Fruit fly (Drosophila melanogaster): ENCODE results near the gene vig2.
"Not testable (repeated sequence)": the region's sequence is repeated elsewhere in the genome, so short reads cannot be mapped to it uniquely, and the experiment has no call there.

Gene vig2

dm6 chr3R:25127231-25127689 lies 4.1 kb downstream of the vig2 start, which contains the start of the genes Mocs2A, Mocs2B and Clbn:
Gene Mocs2A, minus strand, starts transcription at chr3R:25127359.
Gene Mocs2B, minus strand, starts transcription at chr3R:25127359.
Gene Clbn, plus strand, starts transcription at chr3R:25127502.
- no peak for TF ChIP-seq insv (optimal IDR thresholded peaks at IDR 0.05)
- no peak for TF ChIP-seq h (optimal IDR thresholded peaks at IDR 0.05)
- no peak for TF ChIP-seq Sin3A (optimal IDR thresholded peaks at IDR 0.05)
- no peak for TF ChIP-seq ttk (optimal IDR thresholded peaks at IDR 0.05)
- no peak for TF ChIP-seq Myc (optimal IDR thresholded peaks at IDR 0.05)
- no peak for TF ChIP-seq psq (optimal IDR thresholded peaks at IDR 0.05)

DNA sequence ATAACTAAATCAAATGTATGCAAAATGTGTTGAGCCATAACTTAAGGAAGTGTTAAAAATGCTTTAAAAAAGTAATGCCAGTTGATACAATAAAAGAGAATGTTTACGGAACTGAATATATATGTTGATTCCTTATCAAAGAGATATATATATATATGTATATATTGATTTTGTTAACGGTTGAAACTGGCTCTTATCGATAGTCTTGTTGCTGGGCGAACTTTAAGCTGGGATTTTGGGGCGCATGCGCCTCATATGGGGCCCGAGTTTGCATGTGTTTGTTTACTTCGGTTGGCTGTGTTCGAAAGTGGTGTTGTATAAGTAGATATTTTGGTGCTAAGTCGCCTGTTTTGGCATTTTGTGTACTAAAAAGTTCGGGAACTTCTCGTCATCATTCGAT lies 7.9 kb downstream of the vig2 start, which contains the start of gene Bili:
Gene Bili, plus strand, starts transcription at position 265 of the 400 bp plus-strand sequence.
- TF ChIP-seq h, psq, insv (optimal IDR thresholded peaks at IDR 0.05): not testable (repeated sequence)

DNA sequence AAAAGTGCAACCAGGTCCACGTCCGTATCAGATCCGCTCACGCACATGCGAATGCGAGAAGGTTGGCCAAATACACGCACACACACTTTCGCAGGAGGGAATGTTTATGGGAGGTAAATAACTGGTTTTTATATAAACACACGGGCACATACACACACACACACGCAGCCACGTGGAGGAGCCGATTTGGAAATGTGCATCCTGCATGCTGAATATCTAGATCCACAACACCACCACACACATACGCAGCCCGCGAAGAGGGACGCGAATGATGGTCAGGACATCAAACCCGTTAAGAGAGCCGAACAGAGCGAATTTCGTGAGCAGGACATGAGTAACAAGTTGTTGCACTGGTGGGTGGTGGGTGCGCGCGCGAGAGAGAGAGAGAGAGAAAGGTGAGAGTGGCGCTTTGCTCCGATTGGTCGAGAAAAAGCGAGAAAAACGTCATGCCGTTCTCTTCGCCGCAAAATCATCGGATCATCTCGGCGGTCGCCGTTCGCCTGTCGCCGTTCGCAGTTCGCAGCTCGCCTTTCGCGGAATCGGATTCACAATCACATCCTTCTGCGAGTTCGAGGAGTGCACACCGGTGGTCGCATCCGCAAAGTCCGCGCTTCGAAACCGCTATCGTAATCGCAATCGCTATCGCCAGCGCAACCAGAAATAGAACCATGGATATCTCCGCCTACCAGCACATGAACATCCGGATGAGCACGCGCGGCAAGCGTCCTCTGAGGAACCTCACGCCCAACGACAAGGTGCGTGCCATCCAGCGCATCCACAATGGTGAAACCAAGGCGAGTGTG lies 14.6 kb downstream of the vig2 start, which contains the start of gene danr:
Gene danr, plus strand, starts transcription at position 508 of the 803 bp plus-strand sequence.
- no peak for TF ChIP-seq ttk (optimal IDR thresholded peaks at IDR 0.05)
- no peak for TF ChIP-seq psq (optimal IDR thresholded peaks at IDR 0.05)
- TF ChIP-seq Sin3A (optimal IDR thresholded peaks at IDR 0.05): no peak
- TF ChIP-seq h (optimal IDR thresholded peaks at IDR 0.05): no peak
- no peak for TF ChIP-seq Myc (optimal IDR thresholded peaks at IDR 0.05)
- TF ChIP-seq insv (optimal IDR thresholded peaks at IDR 0.05): no peak

dm6 chr3R:25152342-25152741 lies 29.2 kb downstream of the vig2 start:
- TF ChIP-seq Myc (optimal IDR thresholded peaks at IDR 0.05) (no peak), h (optimal IDR thresholded peaks at IDR 0.05) (no peak), Sin3A (optimal IDR thresholded peaks at IDR 0.05) (no peak), psq (optimal IDR thresholded peaks at IDR 0.05) (no peak), insv (optimal IDR thresholded peaks at IDR 0.05) (no peak), ttk (optimal IDR thresholded peaks at IDR 0.05) (no peak)

DNA sequence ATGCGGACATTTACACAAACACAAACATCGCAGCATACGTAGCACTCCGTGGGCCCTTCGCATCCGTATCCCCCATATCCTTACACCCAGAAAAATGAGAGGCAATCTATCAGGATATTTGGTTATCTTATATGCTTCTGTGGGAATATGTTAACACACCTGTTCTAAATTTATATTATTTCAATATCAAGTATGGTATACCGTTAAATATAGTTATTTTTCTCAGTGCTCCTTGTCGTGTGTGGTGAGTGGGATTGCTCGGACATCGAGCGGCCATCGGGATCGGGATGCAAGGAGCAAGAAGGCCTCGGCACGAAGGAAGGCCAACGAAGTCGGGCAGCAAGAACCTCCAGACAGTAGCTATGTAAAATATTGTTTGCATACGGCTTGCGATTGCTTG lies 38.3 kb downstream of the vig2 start:
- TF ChIP-seq psq (optimal IDR thresholded peaks at IDR 0.05) (no peak), ttk (optimal IDR thresholded peaks at IDR 0.05) (no peak), Sin3A (optimal IDR thresholded peaks at IDR 0.05) (no peak), insv (optimal IDR thresholded peaks at IDR 0.05) (no peak), Myc (optimal IDR thresholded peaks at IDR 0.05) (no peak), h (optimal IDR thresholded peaks at IDR 0.05) (no peak)

DNA sequence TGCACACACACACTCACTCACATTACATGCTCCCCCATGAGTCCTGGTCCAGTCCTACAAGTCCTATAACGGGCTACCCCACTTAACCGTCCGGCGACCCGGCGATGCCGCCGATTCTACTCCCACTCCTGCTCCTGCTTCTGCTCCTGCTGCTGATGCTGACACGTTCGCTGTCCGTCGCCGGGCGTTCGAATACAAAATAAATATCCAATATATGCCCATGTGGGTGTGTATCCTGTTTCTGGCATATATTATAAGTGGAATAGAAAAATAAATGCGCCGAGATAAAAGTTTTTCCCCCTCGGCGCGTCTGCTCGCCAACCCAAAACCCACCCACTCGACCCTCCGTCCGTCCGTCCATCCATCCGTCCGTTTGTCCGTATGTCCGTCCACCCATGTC lies 43.6 kb downstream of the vig2 start:
- TF ChIP-seq Myc (optimal IDR thresholded peaks at IDR 0.05): no peak

DNA sequence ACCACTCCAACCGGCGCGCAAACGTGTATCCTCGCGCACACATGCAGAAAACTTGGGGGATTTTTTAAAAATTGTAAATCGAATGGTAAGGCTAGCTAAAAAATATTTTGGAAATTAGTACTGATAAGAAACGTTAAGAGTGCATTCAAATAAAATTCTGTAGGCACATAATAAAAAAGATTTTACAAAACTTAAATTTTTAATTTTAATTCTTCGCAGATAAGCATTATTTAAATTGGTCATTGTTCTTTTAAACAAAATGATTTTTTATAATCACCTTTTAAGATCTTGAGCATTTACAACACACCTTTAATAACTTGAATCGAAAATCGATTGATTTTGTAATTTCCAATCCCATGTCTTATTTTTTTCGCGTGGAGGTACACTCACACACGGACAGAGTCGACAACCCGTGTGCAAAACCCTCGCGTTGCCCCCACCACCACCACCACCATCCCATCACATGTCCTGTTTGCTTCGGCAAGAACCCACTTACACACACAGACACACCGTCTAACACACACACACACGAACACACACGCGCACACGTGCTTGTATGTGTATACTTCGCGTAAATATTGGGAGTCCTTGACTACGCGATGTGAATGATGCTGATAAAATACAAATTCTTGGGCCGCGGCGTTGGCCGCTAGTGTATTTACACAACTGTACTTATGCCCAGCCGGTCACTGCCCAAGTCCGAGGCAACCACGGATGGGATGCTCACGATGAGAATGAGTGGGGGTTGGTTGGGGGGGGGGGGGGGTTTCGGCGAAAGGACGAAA lies 44.4 kb downstream of the vig2 start:
- TF ChIP-seq Sin3A (optimal IDR thresholded peaks at IDR 0.05) (no peak), insv (optimal IDR thresholded peaks at IDR 0.05) (no peak), psq (optimal IDR thresholded peaks at IDR 0.05) (no peak), h (optimal IDR thresholded peaks at IDR 0.05) (no peak), Myc (optimal IDR thresholded peaks at IDR 0.05) (no peak), ttk (optimal IDR thresholded peaks at IDR 0.05) (no peak)

DNA sequence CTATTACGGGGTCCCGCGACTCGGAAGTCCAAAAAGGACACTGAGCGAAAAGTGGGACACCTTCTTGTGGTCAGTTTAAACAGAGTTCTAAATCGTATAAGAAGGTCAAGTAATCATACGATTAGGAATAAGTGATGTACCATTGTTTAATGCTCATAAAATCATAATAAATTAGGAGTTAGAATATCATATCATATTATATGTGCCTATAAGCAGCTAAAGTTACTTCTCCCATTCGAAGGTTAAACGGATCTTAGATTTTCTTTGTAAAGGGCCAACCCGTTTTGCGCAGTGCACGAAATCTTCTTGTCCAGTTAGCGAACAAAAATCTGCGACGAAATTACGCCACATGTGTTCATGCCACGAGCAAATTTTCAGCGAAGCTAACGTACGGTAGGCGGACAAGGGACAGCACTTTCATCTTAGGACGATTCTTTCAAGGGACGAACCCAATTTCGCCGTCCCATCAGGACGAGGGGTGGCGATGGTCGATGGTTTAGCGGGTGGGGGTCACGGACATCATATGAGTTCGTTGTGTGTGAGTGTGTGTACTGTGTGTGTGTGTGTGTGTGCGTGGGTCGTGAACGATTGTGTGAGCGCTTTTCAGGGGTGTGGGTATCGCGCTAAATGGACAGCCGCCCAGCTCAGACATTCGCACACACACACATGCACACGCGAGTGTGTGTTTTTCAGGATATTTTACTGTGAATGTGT lies 45.2 kb downstream of the vig2 start:
- no peak for TF ChIP-seq ttk (optimal IDR thresholded peaks at IDR 0.05)
- TF ChIP-seq Sin3A (optimal IDR thresholded peaks at IDR 0.05): no peak
- no peak for TF ChIP-seq psq (optimal IDR thresholded peaks at IDR 0.05)
- TF ChIP-seq Myc (optimal IDR thresholded peaks at IDR 0.05): no peak
- TF ChIP-seq h (optimal IDR thresholded peaks at IDR 0.05): no peak
- no peak for TF ChIP-seq insv (optimal IDR thresholded peaks at IDR 0.05)

dm6 chr3R:25172353-25172752 lies 49.2 kb downstream of the vig2 start:
- TF ChIP-seq psq (optimal IDR thresholded peaks at IDR 0.05) (no peak), h (optimal IDR thresholded peaks at IDR 0.05) (no peak), Sin3A (optimal IDR thresholded peaks at IDR 0.05) (no peak), ttk (optimal IDR thresholded peaks at IDR 0.05) (no peak), insv (optimal IDR thresholded peaks at IDR 0.05) (no peak), Myc (optimal IDR thresholded peaks at IDR 0.05) (no peak)

- TF ChIP-seq Sin3A (optimal IDR thresholded peaks at IDR 0.05): no peak
- TF ChIP-seq ttk (optimal IDR thresholded peaks at IDR 0.05): no peak
- no peak for TF ChIP-seq h (optimal IDR thresholded peaks at IDR 0.05)
- no peak for TF ChIP-seq psq (optimal IDR thresholded peaks at IDR 0.05)
- no peak for TF ChIP-seq Myc (optimal IDR thresholded peaks at IDR 0.05)
- no peak for TF ChIP-seq insv (optimal IDR thresholded peaks at IDR 0.05)
Measured at dm6 chr3R:25172976-25173375, 49.8 kb downstream of the vig2 start.

DNA sequence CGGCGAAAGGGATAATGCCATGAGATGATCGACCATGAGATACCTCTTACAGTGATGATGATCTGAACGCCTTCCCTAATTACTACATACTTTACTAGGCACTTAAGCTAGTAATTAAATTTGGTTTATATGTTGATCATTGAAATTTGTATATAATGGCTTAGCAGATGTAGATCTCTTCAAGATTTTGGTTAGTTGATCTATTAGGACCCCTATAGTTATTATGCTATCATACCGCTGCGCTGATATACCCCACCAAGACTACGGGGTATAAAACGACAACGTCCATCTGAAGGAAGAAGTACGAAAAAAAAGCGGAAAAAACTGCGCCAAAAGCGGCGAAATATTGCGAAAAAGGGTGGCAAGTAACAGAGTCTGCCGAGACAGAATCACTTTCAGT lies 51.1 kb downstream of the vig2 start:
- TF ChIP-seq psq (optimal IDR thresholded peaks at IDR 0.05) (no peak), Myc (optimal IDR thresholded peaks at IDR 0.05) (no peak), h (optimal IDR thresholded peaks at IDR 0.05) (no peak), insv (optimal IDR thresholded peaks at IDR 0.05) (no peak), Sin3A (optimal IDR thresholded peaks at IDR 0.05) (no peak), ttk (optimal IDR thresholded peaks at IDR 0.05) (no peak)
